1 fruit fly cellular context compared by ENCODE assay signal in genomic region chrX:1951391-1952066, dm6.
TF ChIP-seq lines count a peak whose summit lies in the region.

No protein-coding gene starts in this region.

TF ChIP-seq in whole organism, embryonic, 481 proteins besides CTCF, POLR2A, EP300 and RAD21 (continued from another document and continues in another):
- TF ChIP-seq ewg (GFP tag; optimal IDR thresholded peaks at IDR 0.05; lab: Kevin White, UChicago) (peak; percentile 92), CG17802 (tag; optimal IDR thresholded peaks at IDR 0.05; lab: Kevin White, UChicago) (peak; percentile 88), CG1832 (GFP tag; optimal IDR thresholded peaks at IDR 0.05; lab: Kevin White, UChicago) (peak; percentile 63), CG11456 (GFP tag; IDR thresholded peaks at IDR 0.05; lab: Robert Waterston, UW) (peak; percentile 95), CG17829 (tag; optimal IDR thresholded peaks at IDR 0.05; lab: Kevin White, UChicago) (peak; percentile 96), Max (GFP tag; optimal IDR thresholded peaks at IDR 0.05; lab: Kevin White, UChicago) (peak; percentile 89), kay (GFP tag; optimal IDR thresholded peaks at IDR 0.05; lab: Kevin White, UChicago) (peak; percentile 78), exex (tag; optimal IDR thresholded peaks at IDR 0.05; lab: Kevin White, UChicago) (peak; percentile 76), cwo (GFP tag; optimal IDR thresholded peaks at IDR 0.05; lab: Kevin White, UChicago) (peak; percentile 93), HLH54F (GFP tag; optimal IDR thresholded peaks at IDR 0.05; lab: Kevin White, UChicago) (peak; percentile 95), psq (GFP tag; optimal IDR thresholded peaks at IDR 0.05; lab: Kevin White, UChicago) (peak; percentile 73), zfh2 (GFP tag; optimal IDR thresholded peaks at IDR 0.05; lab: Kevin White, UChicago) (peak; percentile 91), amos (GFP tag; IDR thresholded peaks at IDR 0.05; lab: Robert Waterston, UW; ENCODE audit: partially characterized antibody) (no peak), CG6272 (GFP tag; IDR thresholded peaks at IDR 0.05; lab: Robert Waterston, UW) (peak; percentile 85), danr (GFP tag; IDR thresholded peaks at IDR 0.05; lab: Robert Waterston, UW) (peak; percentile 76; the same call in 1 of the 2 replicates), CG11398 (GFP tag; optimal IDR thresholded peaks at IDR 0.05; lab: Kevin White, UChicago) (peak; percentile 92), CG18764 (GFP tag; optimal IDR thresholded peaks at IDR 0.05; lab: Kevin White, UChicago) (peak; percentile 95), CG15011 (GFP tag; optimal IDR thresholded peaks at IDR 0.05; lab: Kevin White, UChicago) (peak; percentile 91), al (GFP tag; IDR thresholded peaks at IDR 0.05; lab: Robert Waterston, UW) (peak; percentile 85), CG31224 (GFP tag; IDR thresholded peaks at IDR 0.05; lab: Robert Waterston, UW) (peak; percentile 87), Ssrp (tag; optimal IDR thresholded peaks at IDR 0.05; lab: Kevin White, UChicago) (peak; percentile 92), chif (GFP tag; optimal IDR thresholded peaks at IDR 0.05; lab: Kevin White, UChicago) (peak; percentile 95), NC2β (GFP tag; optimal IDR thresholded peaks at IDR 0.05; lab: Kevin White, UChicago) (peak; percentile 94), grau (tag; optimal IDR thresholded peaks at IDR 0.05; lab: Kevin White, UChicago) (peak; percentile 93), ap (GFP tag; IDR thresholded peaks at IDR 0.05; lab: Robert Waterston, UW) (peak; percentile 93), CG34224 (GFP tag; IDR thresholded peaks at IDR 0.05; lab: Robert Waterston, UW; ENCODE audit: partially characterized antibody) (no peak), CG17568 (GFP tag; optimal IDR thresholded peaks at IDR 0.05; lab: Kevin White, UChicago) (peak; percentile 99), nerfin-1 (tag; optimal IDR thresholded peaks at IDR 0.05; lab: Kevin White, UChicago) (peak; percentile 92), CG17385 (GFP tag; optimal IDR thresholded peaks at IDR 0.05; lab: Kevin White, UChicago) (peak; percentile 90), CG3847 (GFP tag; IDR thresholded peaks at IDR 0.05; lab: Robert Waterston, UW) (peak; percentile 88), Lhr (GFP tag; optimal IDR thresholded peaks at IDR 0.05; lab: Kevin White, UChicago) (peak; percentile 87), tio (GFP tag; optimal IDR thresholded peaks at IDR 0.05; lab: Kevin White, UChicago) (peak; percentile 89), tll (GFP tag; optimal IDR thresholded peaks at IDR 0.05; lab: Kevin White, UChicago) (no peak), Chrac-16 (GFP tag; optimal IDR thresholded peaks at IDR 0.05; lab: Kevin White, UChicago) (peak; percentile 95), CG10274 (GFP tag; optimal IDR thresholded peaks at IDR 0.05; lab: Kevin White, UChicago) (peak; percentile 84), CG4360 (GFP tag; IDR thresholded peaks at IDR 0.05; lab: Robert Waterston, UW) (peak; percentile 78), Dip3 (GFP tag; optimal IDR thresholded peaks at IDR 0.05; lab: Kevin White, UChicago) (peak; percentile 95), CG7271 (tag; optimal IDR thresholded peaks at IDR 0.05; lab: Kevin White, UChicago) (peak; percentile 80), CG31365 (tag; optimal IDR thresholded peaks at IDR 0.05; lab: Kevin White, UChicago) (peak; percentile 90), gfzf (GFP tag; optimal IDR thresholded peaks at IDR 0.05; lab: Kevin White, UChicago) (no peak), aop (GFP tag; IDR thresholded peaks at IDR 0.05; lab: Robert Waterston, UW) (peak; percentile 78), CG10267 (tag; optimal IDR thresholded peaks at IDR 0.05; lab: Kevin White, UChicago) (peak; percentile 90), Bgb (GFP tag; IDR thresholded peaks at IDR 0.05; lab: Robert Waterston, UW; ENCODE audit: partially characterized antibody) (no peak), HLH4C (GFP tag; IDR thresholded peaks at IDR 0.05; lab: Robert Waterston, UW; ENCODE audit: partially characterized antibody) (no peak), slou (GFP tag; optimal IDR thresholded peaks at IDR 0.05; lab: Kevin White, UChicago) (peak; percentile 80), CG18599 (GFP tag; optimal IDR thresholded peaks at IDR 0.05; lab: Kevin White, UChicago) (peak; percentile 98), CG1603 (tag; optimal IDR thresholded peaks at IDR 0.05; lab: Kevin White, UChicago) (peak; percentile 98), CG32772 (GFP tag; IDR thresholded peaks at IDR 0.05; lab: Robert Waterston, UW) (peak; percentile 93), CG3065 (GFP tag; optimal IDR thresholded peaks at IDR 0.05; lab: Kevin White, UChicago) (peak; percentile 92), CG9797 (GFP tag; optimal IDR thresholded peaks at IDR 0.05; lab: Kevin White, UChicago) (peak; percentile 56), CG6254 (GFP tag; optimal IDR thresholded peaks at IDR 0.05; lab: Kevin White, UChicago) (peak; percentile 95), Hsf (GFP tag; optimal IDR thresholded peaks at IDR 0.05; lab: Kevin White, UChicago) (peak; percentile 95), Nf-YA (GFP tag; IDR thresholded peaks at IDR 0.05; lab: Robert Waterston, UW) (peak; percentile 87), salm (tag; optimal IDR thresholded peaks at IDR 0.05; lab: Kevin White, UChicago) (peak; percentile 93), Hmx (GFP tag; optimal IDR thresholded peaks at IDR 0.05; lab: Kevin White, UChicago) (peak; percentile 85), Lpt (GFP tag; optimal IDR thresholded peaks at IDR 0.05; lab: Kevin White, UChicago) (no peak), CG2712 (tag; optimal IDR thresholded peaks at IDR 0.05; lab: Kevin White, UChicago) (peak; percentile 97), pb (GFP tag; optimal IDR thresholded peaks at IDR 0.05; lab: Kevin White, UChicago) (peak; percentile 96), CG11560 (tag; IDR thresholded peaks at IDR 0.05; lab: Robert Waterston, UW) (peak; percentile 67; the same call in 1 of the 3 replicates), CG11093 (GFP tag; IDR thresholded peaks at IDR 0.05; lab: Robert Waterston, UW) (peak; percentile 87), Atf3 (GFP tag; optimal IDR thresholded peaks at IDR 0.05; lab: Kevin White, UChicago) (peak; percentile 93), Elba2 (GFP tag; optimal IDR thresholded peaks at IDR 0.05; lab: Kevin White, UChicago) (peak; percentile 31), hkb (optimal IDR thresholded peaks at IDR 0.05; lab: Kevin White, UChicago) (no peak), hkb (GFP tag; IDR thresholded peaks at IDR 0.05; lab: Robert Waterston, UW) (peak; percentile 97), CG1792 (GFP tag; optimal IDR thresholded peaks at IDR 0.05; lab: Kevin White, UChicago) (peak; percentile 93), CG14860 (GFP tag; IDR thresholded peaks at IDR 0.05; lab: Robert Waterston, UW; ENCODE audit: partially characterized antibody) (no peak), CG9727 (GFP tag; optimal IDR thresholded peaks at IDR 0.05; lab: Kevin White, UChicago) (peak; percentile 94), NFAT (GFP tag; IDR thresholded peaks at IDR 0.05; lab: Robert Waterston, UW) (peak; percentile 76), Meics (GFP tag; optimal IDR thresholded peaks at IDR 0.05; lab: Kevin White, UChicago) (peak; percentile 95), CG4404 (GFP tag; IDR thresholded peaks at IDR 0.05; lab: Robert Waterston, UW) (peak; percentile 81), CG12391 (tag; optimal IDR thresholded peaks at IDR 0.05; lab: Kevin White, UChicago) (peak; percentile 96), repo (GFP tag; optimal IDR thresholded peaks at IDR 0.05; lab: Kevin White, UChicago) (peak; percentile 96), ase (GFP tag; IDR thresholded peaks at IDR 0.05; lab: Robert Waterston, UW) (peak; percentile 87), usp (GFP tag; optimal IDR thresholded peaks at IDR 0.05; lab: Kevin White, UChicago) (peak; percentile 9), ash1 (GFP tag; optimal IDR thresholded peaks at IDR 0.05; lab: Kevin White, UChicago) (peak; percentile 86), Sry-δ (GFP tag; optimal IDR thresholded peaks at IDR 0.05; lab: Kevin White, UChicago) (peak; percentile 63), shn (GFP tag; optimal IDR thresholded peaks at IDR 0.05; lab: Kevin White, UChicago) (peak; percentile 94), MESR4 (GFP tag; optimal IDR thresholded peaks at IDR 0.05; lab: Kevin White, UChicago) (peak; percentile 76), Ravus (GFP tag; IDR thresholded peaks at IDR 0.05; lab: Robert Waterston, UW) (peak; percentile 75), ems (GFP tag; optimal IDR thresholded peaks at IDR 0.05; lab: Kevin White, UChicago) (peak; percentile 97), ranshi (GFP tag; IDR thresholded peaks at IDR 0.05; lab: Robert Waterston, UW) (peak; percentile 94), lbe (GFP tag; optimal IDR thresholded peaks at IDR 0.05; lab: Kevin White, UChicago) (peak; percentile 97), corto (GFP tag; optimal IDR thresholded peaks at IDR 0.05; lab: Kevin White, UChicago) (peak; percentile 93), CG8290 (GFP tag; optimal IDR thresholded peaks at IDR 0.05; lab: Kevin White, UChicago) (peak; percentile 84), CG8290 (tag; optimal IDR thresholded peaks at IDR 0.05; lab: Kevin White, UChicago) (peak; percentile 60 to 99), CG8944 (GFP tag; optimal IDR thresholded peaks at IDR 0.05; lab: Kevin White, UChicago) (peak; percentile 95), dmrt11E (tag; optimal IDR thresholded peaks at IDR 0.05; lab: Kevin White, UChicago) (peak; percentile 94), E2f1 (GFP tag; IDR thresholded peaks at IDR 0.05; lab: Robert Waterston, UW) (peak; percentile 95), hbn (GFP tag; IDR thresholded peaks at IDR 0.05; lab: Robert Waterston, UW; ENCODE audit: partially characterized antibody) (no peak), B-H2 (GFP tag; optimal IDR thresholded peaks at IDR 0.05; lab: Kevin White, UChicago) (peak; percentile 88), gcm (GFP tag; optimal IDR thresholded peaks at IDR 0.05; lab: Kevin White, UChicago) (peak; percentile 95), CG7745 (tag; optimal IDR thresholded peaks at IDR 0.05; lab: Kevin White, UChicago) (peak; percentile 47), CG17612 (GFP tag; IDR thresholded peaks at IDR 0.05; lab: Robert Waterston, UW) (peak; percentile 74), Hr3 (GFP tag; optimal IDR thresholded peaks at IDR 0.05; lab: Kevin White, UChicago) (peak; percentile 89), CG10366 (GFP tag; IDR thresholded peaks at IDR 0.05; lab: Robert Waterston, UW) (peak; percentile 89), pum (GFP tag; optimal IDR thresholded peaks at IDR 0.05; lab: Kevin White, UChicago) (peak; percentile 93), en (GFP tag; optimal IDR thresholded peaks at IDR 0.05; lab: Kevin White, UChicago) (peak; percentile 95), YL-1 (GFP tag; optimal IDR thresholded peaks at IDR 0.05; lab: Kevin White, UChicago) (peak; percentile 65), chn (GFP tag; optimal IDR thresholded peaks at IDR 0.05; lab: Kevin White, UChicago) (peak; percentile 95), Antp (GFP tag; optimal IDR thresholded peaks at IDR 0.05; lab: Kevin White, UChicago) (peak; percentile 98), ken (GFP tag; IDR thresholded peaks at IDR 0.05; lab: Robert Waterston, UW) (peak; percentile 93), ATbp (GFP tag; optimal IDR thresholded peaks at IDR 0.05; lab: Kevin White, UChicago) (peak; percentile 98), vfl (GFP tag; optimal IDR thresholded peaks at IDR 0.05; lab: Kevin White, UChicago) (peak; percentile 84), CG10431 (GFP tag; optimal IDR thresholded peaks at IDR 0.05; lab: Kevin White, UChicago) (peak; percentile 88), Bdp1 (GFP tag; optimal IDR thresholded peaks at IDR 0.05; lab: Kevin White, UChicago) (peak; percentile 88), D (optimal IDR thresholded peaks at IDR 0.05; lab: Kevin White, UChicago) (no peak), D (GFP tag; optimal IDR thresholded peaks at IDR 0.05; lab: Kevin White, UChicago) (peak; percentile 96), twi (tag; optimal IDR thresholded peaks at IDR 0.05; lab: Kevin White, UChicago) (peak; percentile 76), CG13296 (GFP tag; optimal IDR thresholded peaks at IDR 0.05; lab: Kevin White, UChicago) (peak; percentile 92), sc (optimal IDR thresholded peaks at IDR 0.05; lab: Kevin White, UChicago) (no peak), sc (GFP tag; optimal IDR thresholded peaks at IDR 0.05; lab: Kevin White, UChicago) (peak; percentile 95), CG7786 (GFP tag; optimal IDR thresholded peaks at IDR 0.05; lab: Kevin White, UChicago) (peak; percentile 96), schlank (tag; optimal IDR thresholded peaks at IDR 0.05; lab: Kevin White, UChicago) (peak; percentile 90), Med (GFP tag; lab: Kevin White, UChicago) (peak; percentile 99), CG17361 (GFP tag; IDR thresholded peaks at IDR 0.05; lab: Robert Waterston, UW) (peak; percentile 94), chinmo (GFP tag; IDR thresholded peaks at IDR 0.05; lab: Robert Waterston, UW; ENCODE audit: partially characterized antibody) (no peak), Opbp (GFP tag; IDR thresholded peaks at IDR 0.05; lab: Robert Waterston, UW; ENCODE audit: partially characterized antibody) (no peak), run (tag; optimal IDR thresholded peaks at IDR 0.05; lab: Kevin White, UChicago) (peak; percentile 85), B-H1 (GFP tag; IDR thresholded peaks at IDR 0.05; lab: Robert Waterston, UW) (peak; percentile 86), Doc3 (GFP tag; IDR thresholded peaks at IDR 0.05; lab: Robert Waterston, UW; ENCODE audit: partially characterized antibody) (no peak), jing (GFP tag; optimal IDR thresholded peaks at IDR 0.05; lab: Kevin White, UChicago) (peak; percentile 94), CG12155 (GFP tag; optimal IDR thresholded peaks at IDR 0.05; lab: Kevin White, UChicago) (peak; percentile 92), CG7987 (GFP tag; optimal IDR thresholded peaks at IDR 0.05; lab: Kevin White, UChicago) (peak; percentile 93), nerfin-2 (GFP tag; IDR thresholded peaks at IDR 0.05; lab: Robert Waterston, UW; ENCODE audit: partially characterized antibody) (no peak), CG7928 (GFP tag; optimal IDR thresholded peaks at IDR 0.05; lab: Kevin White, UChicago) (peak; percentile 71), Mad (GFP tag; optimal IDR thresholded peaks at IDR 0.05; lab: Kevin White, UChicago) (peak; percentile 93), row (GFP tag; IDR thresholded peaks at IDR 0.05; lab: Robert Waterston, UW) (peak; percentile 89), Hr39 (optimal IDR thresholded peaks at IDR 0.05; lab: Kevin White, UChicago) (no peak), bowl (GFP tag; IDR thresholded peaks at IDR 0.05; lab: Robert Waterston, UW) (peak; percentile 77; the same call in 1 of the 2 replicates), CG14014 (GFP tag; IDR thresholded peaks at IDR 0.05; lab: Robert Waterston, UW) (peak; percentile 95), Sry-β (GFP tag; optimal IDR thresholded peaks at IDR 0.05; lab: Kevin White, UChicago) (peak; percentile 63), CG34422 (GFP tag; IDR thresholded peaks at IDR 0.05; lab: Robert Waterston, UW) (peak; percentile 95)
